Worm (Caenorhabditis elegans) whole organism, young adult: Measurements from ENCODE around the gene srh-275.
"Not testable (repeated sequence)": the region's sequence is repeated elsewhere in the genome, so short reads cannot be mapped to it uniquely, and the experiment has no call there.

Experiments used
- B0019.2 ChIP-seq: fragments of 200-800 bp; sonication (Bioruptor generic); conservative IDR thresholded peaks from 2 replicates; pipeline ENCODE4 v1.3.6; 2022; ENCODE audit warnings: missing genetic modification reagents, missing genetic modification characterization, missing compliant biosample characterization
- B0035.1 ChIP-seq: sonication (generic microtip); optimal IDR thresholded peaks from 2 replicates; lab custom pipeline; 2016; ENCODE audit warnings: missing genetic modification characterization, mild to moderate bottlenecking, missing compliant biosample characterization, missing genotype, missing genetic modification reagents
- B0336.3 ChIP-seq: fragments of 200-800 bp; sonication (Bioruptor generic); IDR thresholded peaks from 2 replicates; pipeline ENCODE4 v1.3.6; 2022; ENCODE audit warnings: missing genetic modification characterization, missing compliant biosample characterization
- F10E7.11 ChIP-seq: sonication (generic microtip); optimal IDR thresholded peaks from 2 replicates; lab custom pipeline; 2017; ENCODE audit warnings: mild to moderate bottlenecking, missing genetic modification characterization, moderate library complexity, missing compliant biosample characterization
- F22D6.2 ChIP-seq: sonication (generic microtip); optimal IDR thresholded peaks from 2 replicates; lab custom pipeline; 2016; ENCODE audit warnings: mild to moderate bottlenecking, missing genetic modification characterization, missing compliant biosample characterization
- Y53G8AR.9 ChIP-seq: fragments of 200-800 bp; sonication (Bioruptor generic); conservative IDR thresholded peaks from 2 replicates; pipeline ENCODE4 v1.3.6; 2022; ENCODE audit warnings: missing genetic modification reagents, missing genetic modification characterization, missing compliant biosample characterization
- Y95B8A.8 ChIP-seq: fragments of 200-800 bp; sonication (Bioruptor generic); IDR thresholded peaks from 2 replicates; pipeline ENCODE4 v1.3.6; 2022; ENCODE audit warnings: missing genetic modification reagents, missing genetic modification characterization, missing compliant biosample characterization
- akir-1 ChIP-seq: fragments of 200-800 bp; sonication (Bioruptor generic); optimal IDR thresholded peaks from 2 replicates; lab custom pipeline; 2018; ENCODE audit warnings: mild to moderate bottlenecking, missing genetic modification characterization, moderate library complexity, missing compliant biosample characterization
- athp-1 ChIP-seq: sonication (generic microtip); optimal IDR thresholded peaks from 2 replicates; lab custom pipeline; 2017; ENCODE audit warnings: mild to moderate bottlenecking, missing genetic modification characterization, missing compliant biosample characterization
- ccch-3 ChIP-seq: fragments of 200-800 bp; sonication (Bioruptor generic); optimal IDR thresholded peaks from 2 replicates; lab custom pipeline; 2018; ENCODE audit warnings: mild to moderate bottlenecking, missing genetic modification characterization, missing compliant biosample characterization
- ceh-27 ChIP-seq: fragments of 200-800 bp; sonication (Bioruptor generic); optimal IDR thresholded peaks from 2 replicates; lab custom pipeline; 2018; ENCODE audit warnings: mild to moderate bottlenecking, missing genetic modification characterization, moderate library complexity, missing compliant biosample characterization
- chd-7 ChIP-seq: sonication (generic microtip); optimal IDR thresholded peaks from 2 replicates; lab custom pipeline; 2016; ENCODE audit warnings: mild to moderate bottlenecking, missing genetic modification characterization, moderate library complexity, missing compliant biosample characterization
- die-1 ChIP-seq: sonication (generic microtip); optimal IDR thresholded peaks from 2 replicates; lab custom pipeline; 2016; ENCODE audit warnings: missing genotype, mild to moderate bottlenecking, missing genetic modification characterization, missing compliant biosample characterization
- dox-1 ChIP-seq: fragments of 200-800 bp; sonication (Bioruptor generic); IDR thresholded peaks from 2 replicates; pipeline ENCODE4 v1.3.6; 2022; ENCODE audit warnings: missing genetic modification reagents, missing genetic modification characterization, missing compliant biosample characterization
- egrh-3 ChIP-seq: fragments of 200-800 bp; sonication (Bioruptor generic); IDR thresholded peaks from 2 replicates; pipeline ENCODE4 v1.3.6; 2022; ENCODE audit warnings: missing genetic modification reagents, missing genetic modification characterization, missing compliant biosample characterization
- ets-4 ChIP-seq: fragments of 200-800 bp; sonication (Bioruptor generic); optimal IDR thresholded peaks from 2 replicates; lab custom pipeline; 2018; ENCODE audit warnings: mild to moderate bottlenecking, missing genetic modification characterization, missing compliant biosample characterization
- gei-17 ChIP-seq: fragments of 200-800 bp; sonication (Bioruptor generic); optimal IDR thresholded peaks from 2 replicates; lab custom pipeline; 2018; ENCODE audit warnings: mild to moderate bottlenecking, missing genetic modification characterization, missing compliant biosample characterization
- him-1 ChIP-seq: sonication (generic microtip); optimal IDR thresholded peaks from 2 replicates; lab custom pipeline; 2016; ENCODE audit warnings: missing genotype, missing genetic modification reagents, missing genetic modification characterization, missing compliant biosample characterization
- hmg-20 ChIP-seq: fragments of 200-800 bp; sonication (Bioruptor generic); IDR thresholded peaks from 2 replicates; pipeline ENCODE4 v1.3.6; 2022; ENCODE audit warnings: missing genetic modification reagents, missing genetic modification characterization, missing compliant biosample characterization
- hrde-1 ChIP-seq: sonication (generic microtip); optimal IDR thresholded peaks from 2 replicates; lab custom pipeline; 2016; ENCODE audit warnings: missing genetic modification characterization, mild to moderate bottlenecking, missing compliant biosample characterization, moderate library complexity, missing genotype, missing genetic modification reagents, borderline replicate concordance
- hsf-1 ChIP-seq: fragments of 200-800 bp; sonication (Bioruptor generic); IDR thresholded peaks from 2 replicates; pipeline ENCODE4 v1.3.6; 2022; ENCODE audit warnings: missing genetic modification reagents, missing genetic modification characterization, missing compliant biosample characterization
- lin-26 ChIP-seq: fragments of 200-800 bp; sonication (Bioruptor generic); IDR thresholded peaks from 2 replicates; pipeline ENCODE4 v1.3.6; 2022; ENCODE audit warnings: missing genetic modification reagents, missing genetic modification characterization, missing compliant biosample characterization
- mes-4 ChIP-seq: sonication (generic microtip); optimal IDR thresholded peaks from 2 replicates; lab custom pipeline; 2016; ENCODE audit warnings: missing genotype, missing genetic modification characterization, missing compliant biosample characterization
- nfya-2 ChIP-seq: fragments of 200-800 bp; sonication (Bioruptor generic); IDR thresholded peaks from 2 replicates; pipeline ENCODE4 v1.3.6; 2022; ENCODE audit warnings: missing genetic modification reagents, missing genetic modification characterization, missing compliant biosample characterization
- nfyb-1 ChIP-seq: fragments of 200-800 bp; sonication (Bioruptor generic); IDR thresholded peaks from 2 replicates; pipeline ENCODE4 v1.3.6; 2022; ENCODE audit warnings: missing genetic modification reagents, missing genetic modification characterization, missing compliant biosample characterization
- nhr-27 ChIP-seq: fragments of 200-800 bp; sonication (Bioruptor generic); optimal IDR thresholded peaks from 2 replicates; lab custom pipeline; 2018; ENCODE audit warnings: mild to moderate bottlenecking, missing genetic modification characterization, moderate library complexity, missing compliant biosample characterization
- pbrm-1 ChIP-seq: fragments of 200-800 bp; sonication (Bioruptor generic); IDR thresholded peaks from 2 replicates; pipeline ENCODE4 v1.3.6; 2022; ENCODE audit warnings: missing genetic modification reagents, missing genetic modification characterization, missing compliant biosample characterization
- rcor-1 ChIP-seq: fragments of 200-800 bp; sonication (Bioruptor generic); IDR thresholded peaks from 2 replicates; pipeline ENCODE4 v1.3.6; 2022; ENCODE audit warnings: missing genetic modification reagents, missing genetic modification characterization, missing compliant biosample characterization
- tbx-9 ChIP-seq: sonication (generic microtip); optimal IDR thresholded peaks from 2 replicates; lab custom pipeline; 2016; ENCODE audit warnings: borderline replicate concordance, missing genetic modification characterization, inconsistent platforms, missing compliant biosample characterization
- tlf-1 ChIP-seq: fragments of 200-800 bp; sonication (Bioruptor generic); optimal IDR thresholded peaks from 2 replicates; lab custom pipeline; 2018; ENCODE audit warnings: mild to moderate bottlenecking, missing genetic modification characterization, missing compliant biosample characterization
- unc-130 ChIP-seq: sonication (generic microtip); optimal IDR thresholded peaks from 2 replicates; lab custom pipeline; 2016; ENCODE audit warnings: missing genetic modification reagents, missing genetic modification characterization, missing compliant biosample characterization
- zim-3 ChIP-seq: sonication (generic microtip); optimal IDR thresholded peaks from 2 replicates; lab custom pipeline; 2017; ENCODE audit warnings: mild to moderate bottlenecking, missing genetic modification characterization, moderate library complexity, missing compliant biosample characterization
- ztf-28 ChIP-seq: fragments of 200-800 bp; sonication (Bioruptor generic); IDR thresholded peaks from 2 replicates; pipeline ENCODE4 v1.3.6; 2022; ENCODE audit warnings: missing genetic modification reagents, missing genetic modification characterization, missing compliant biosample characterization
- ztf-3 ChIP-seq: fragments of 200-800 bp; sonication (Bioruptor generic); optimal IDR thresholded peaks from 2 replicates; lab custom pipeline; 2018; ENCODE audit warnings: mild to moderate bottlenecking, missing genetic modification characterization, missing compliant biosample characterization

The srh-275 gene

DNA sequence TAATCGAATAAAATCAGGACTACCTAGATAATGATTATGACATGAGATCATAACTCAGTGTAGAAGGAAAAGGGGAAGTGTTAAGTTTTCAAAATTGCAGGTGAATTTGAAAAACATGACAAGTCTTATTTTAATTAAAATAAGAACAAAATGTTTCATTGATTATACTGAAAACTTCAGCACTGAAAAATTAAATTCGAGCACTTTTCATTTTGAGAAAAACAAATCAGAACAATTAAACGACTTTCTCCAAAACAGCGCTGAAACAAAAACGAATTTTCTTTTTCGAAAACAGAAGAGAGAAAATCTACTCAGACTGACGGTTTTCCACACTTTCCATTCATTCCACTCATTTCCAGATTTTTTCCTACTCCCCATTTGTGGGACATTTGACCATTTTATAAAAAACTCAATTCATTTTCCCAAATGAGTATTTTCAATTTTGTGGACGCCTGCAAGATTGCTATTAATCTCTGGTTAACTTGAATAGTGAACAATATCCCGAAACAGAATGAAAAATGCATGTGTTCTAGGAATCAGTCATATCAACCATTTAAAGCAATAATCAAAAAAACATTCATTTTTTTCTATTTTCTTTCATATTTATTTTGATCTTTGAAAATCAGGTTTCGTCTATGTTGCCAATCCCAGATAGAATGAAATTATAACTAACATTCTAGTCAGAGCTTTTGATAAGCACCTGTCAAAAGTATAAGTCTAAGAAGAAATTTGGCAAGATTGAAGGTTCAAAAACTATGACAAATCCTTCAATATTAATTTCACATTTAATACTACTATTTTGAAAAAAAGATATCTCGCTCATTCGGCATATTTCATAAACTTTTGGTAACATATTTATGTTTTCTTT, at the start of gene srh-275, which contains the start of gene srh-231:
Gene srh-275, plus strand, starts transcription at position 818 of the 868 bp plus-strand sequence.
Gene srh-231, minus strand, starts transcription at position 51 of the 868 bp plus-strand sequence.
- TF ChIP-seq gei-17 (no peak), athp-1 (tag; lab: Kevin White, UChicago) (no peak), nhr-27 (tag; lab: Kevin White, UChicago) (no peak), nfya-2 (GFP tag; lab: Robert Waterston, UW) (no peak), ceh-27 (GFP tag; lab: Kevin White, UChicago) (no peak), zim-3 (tag; lab: Kevin White, UChicago) (no peak), him-1 (no peak), unc-130 (GFP tag; lab: Kevin White, UChicago) (no peak), tlf-1 (no peak), rcor-1 (GFP tag; lab: Robert Waterston, UW) (no peak), chd-7 (tag; lab: Kevin White, UChicago) (no peak), pbrm-1 (GFP tag; lab: Robert Waterston, UW) (no peak), B0035.1 (tag; lab: Kevin White, UChicago) (no peak), ztf-28 (GFP tag; lab: Robert Waterston, UW) (no peak), Y95B8A.8 (GFP tag; lab: Robert Waterston, UW) (no peak), B0019.2 (GFP tag; lab: Robert Waterston, UW) (no peak), ztf-3 (GFP tag; lab: Kevin White, UChicago) (no peak)

DNA sequence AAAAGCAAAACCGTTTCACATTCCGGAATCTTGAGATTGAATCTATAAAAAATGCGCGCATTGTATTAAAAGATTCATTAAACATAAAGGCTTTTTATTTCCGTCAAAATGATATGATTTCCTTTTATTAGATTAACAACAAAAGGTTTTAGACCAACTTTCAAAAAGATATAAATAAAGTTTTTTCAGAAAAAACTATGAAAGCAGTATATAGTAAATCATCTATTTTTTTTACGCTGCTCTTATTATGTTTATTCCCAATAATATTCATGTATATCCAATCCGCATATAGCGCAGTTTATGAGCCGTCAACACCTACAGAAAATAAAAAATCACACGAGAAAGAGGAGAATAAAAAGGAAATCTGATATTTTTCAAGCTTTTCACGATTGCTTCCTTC, 48.3 kb upstream of the srh-275 start, which contains the start of gene F07G11.2:
Gene F07G11.2, plus strand, starts transcription at position 301 of the 400 bp plus-strand sequence.
- TF ChIP-seq B0336.3 (GFP tag; lab: Robert Waterston, UW); hrde-1 (tag; lab: Kevin White, UChicago); ccch-3 (GFP tag; lab: Kevin White, UChicago): not testable (repeated sequence)

DNA sequence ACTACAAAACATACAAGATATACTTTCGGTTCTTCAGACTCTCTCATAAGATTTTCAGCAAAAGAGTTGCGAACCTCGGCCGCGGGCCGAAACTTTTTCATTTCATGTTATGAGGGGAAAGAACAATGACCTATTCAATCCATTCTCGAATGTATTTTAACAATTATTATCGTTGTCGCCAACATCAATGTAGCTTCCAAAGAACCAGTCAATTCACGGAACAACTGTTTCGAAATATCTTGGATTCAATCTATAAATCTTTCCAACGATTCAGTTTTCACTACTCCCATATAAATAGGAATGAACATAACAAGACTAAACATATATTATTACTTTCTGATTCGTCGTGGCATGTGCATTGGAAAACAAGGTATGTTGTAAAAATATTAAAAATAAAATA, 45.7 kb upstream of the srh-275 start, which contains the start of gene F07G11.1:
Gene F07G11.1, plus strand, starts transcription at position 301 of the 400 bp plus-strand sequence.
- no peak for TF ChIP-seq dox-1 (GFP tag; lab: Robert Waterston, UW)
- no peak for TF ChIP-seq tbx-9 (tag; lab: Kevin White, UChicago)
- no peak for TF ChIP-seq hmg-20 (GFP tag; lab: Robert Waterston, UW)
- TF ChIP-seq B0336.3 (GFP tag; lab: Robert Waterston, UW), result no peak
- no peak for TF ChIP-seq ceh-27 (GFP tag; lab: Kevin White, UChicago)
- TF ChIP-seq akir-1 (GFP tag; lab: Kevin White, UChicago), result no peak
- TF ChIP-seq mes-4, result no peak
- no peak for TF ChIP-seq Y95B8A.8 (GFP tag; lab: Robert Waterston, UW)
- TF ChIP-seq lin-26 (GFP tag; lab: Robert Waterston, UW), result no peak
- no peak for TF ChIP-seq hrde-1 (tag; lab: Kevin White, UChicago)
- TF ChIP-seq F22D6.2 (tag; lab: Kevin White, UChicago), result no peak
- no peak for TF ChIP-seq Y53G8AR.9 (GFP tag; lab: Robert Waterston, UW)
- no peak for TF ChIP-seq hsf-1 (GFP tag; lab: Robert Waterston, UW)
- TF ChIP-seq nfyb-1, result no peak
- TF ChIP-seq die-1 (tag; lab: Kevin White, UChicago), result no peak

DNA sequence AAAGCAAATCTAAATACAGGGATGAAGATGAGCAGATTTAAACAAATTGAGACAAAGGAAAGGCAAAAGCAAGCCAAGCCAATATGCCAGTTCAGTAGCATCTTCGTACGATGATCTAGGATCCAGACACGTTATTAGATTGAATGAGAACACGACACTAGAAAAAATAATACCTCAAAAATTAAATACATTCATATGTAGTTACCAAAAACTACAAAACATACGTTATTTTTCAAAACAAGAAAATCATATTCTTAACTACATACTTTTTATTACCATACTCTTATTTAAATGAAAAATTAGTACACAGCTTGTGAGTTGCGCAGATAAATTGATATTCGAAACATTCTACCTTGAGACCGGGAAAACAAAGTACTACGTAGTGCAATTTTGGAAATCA, 39.6 kb upstream of the srh-275 start, which contains the start of gene srx-6:
Gene srx-6, minus strand, starts transcription at position 101 of the 400 bp plus-strand sequence.
- TF ChIP-seq B0336.3 (GFP tag; lab: Robert Waterston, UW) (no peak), ets-4 (GFP tag; lab: Kevin White, UChicago) (no peak), F10E7.11 (tag; lab: Kevin White, UChicago) (no peak), egrh-3 (GFP tag; lab: Robert Waterston, UW) (no peak)
